ENCODE assay signal across 6 fruit fly cellular contexts in the genomic region with DNA sequence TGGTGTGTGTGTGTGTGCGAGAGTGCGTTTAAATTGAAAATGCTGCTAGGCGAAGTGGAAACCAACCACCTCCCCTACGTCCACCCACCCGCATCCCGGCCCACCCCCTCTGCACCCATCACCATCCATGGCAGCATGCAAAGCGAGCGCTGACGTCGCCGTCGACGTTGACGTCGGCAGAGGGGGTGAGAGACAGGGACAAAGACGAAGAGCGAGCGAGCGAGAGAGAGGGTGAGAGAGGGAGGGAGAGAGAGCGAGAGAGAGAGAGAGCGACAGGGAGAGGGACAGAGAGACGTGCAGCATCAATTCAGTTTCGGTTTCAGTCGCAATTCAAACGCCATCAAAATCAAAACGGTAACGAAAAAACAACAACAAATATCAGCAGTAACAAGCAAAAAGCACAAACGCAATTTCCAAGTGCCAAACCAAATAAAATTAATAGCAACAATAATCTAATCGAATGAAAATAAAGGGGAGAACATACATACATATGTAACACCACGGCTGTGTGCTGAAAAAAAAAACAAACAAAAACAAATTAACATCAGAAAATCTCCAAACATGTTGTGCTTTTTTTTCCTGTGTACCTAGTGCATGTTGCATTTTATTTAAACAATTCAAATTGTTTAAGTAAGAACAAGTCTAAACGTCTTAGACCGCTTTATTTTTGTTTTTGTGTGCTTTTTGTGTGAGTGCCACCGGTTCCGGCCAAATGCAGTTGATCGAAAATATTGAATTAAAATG.
TF ChIP-seq lines count a peak whose summit lies in the region.

No protein-coding gene starts in this region.

- no peak for TF ChIP-seq CTCF in whole organism, embryonic (GFP tag; optimal IDR thresholded peaks at IDR 0.05; lab: Kevin White, UChicago)

TF ChIP-seq in whole organism, 6 proteins besides CTCF, POLR2A, EP300 and RAD21:
- TF ChIP-seq usp (GFP tag; optimal IDR thresholded peaks at IDR 0.05; lab: Kevin White, UChicago) = no peak
- peak; percentile 95 for TF ChIP-seq Dll (optimal IDR thresholded peaks at IDR 0.05; lab: Kevin White, UChicago)
- peak; percentile 17 for TF ChIP-seq CG8478 (optimal IDR thresholded peaks at IDR 0.05; lab: Kevin White, UChicago)

TF ChIP-seq in whole organism, adult, 20 proteins besides CTCF, POLR2A, EP300 and RAD21:
- TF ChIP-seq cnc (optimal IDR thresholded peaks at IDR 0.05; lab: Kevin White, UChicago) (no peak), cic (GFP tag; optimal IDR thresholded peaks at IDR 0.05; lab: Kevin White, UChicago) (peak; percentile 40), Mnt (GFP tag; optimal IDR thresholded peaks at IDR 0.05; lab: Kevin White, UChicago) (peak; percentile 23), kay (GFP tag; lab: Kevin White, UChicago; ENCODE audit: borderline replicate concordance) (peak; percentile 75), pad (GFP tag; optimal IDR thresholded peaks at IDR 0.05; lab: Kevin White, UChicago) (peak; percentile 28), tj (GFP tag; optimal IDR thresholded peaks at IDR 0.05; lab: Kevin White, UChicago) (no peak), CG11617 (GFP tag; optimal IDR thresholded peaks at IDR 0.05; lab: Kevin White, UChicago) (no peak), CG33017 (tag; optimal IDR thresholded peaks at IDR 0.05; lab: Kevin White, UChicago) (no peak)

TF ChIP-seq in whole organism, embryonic, 481 proteins besides CTCF, POLR2A, EP300 and RAD21 (continues in another document):
- TF ChIP-seq luna (GFP tag; optimal IDR thresholded peaks at IDR 0.05; lab: Kevin White, UChicago) (no peak), Dbx (GFP tag; IDR thresholded peaks at IDR 0.05; lab: Robert Waterston, UW) (peak; percentile 47; the same call in 2 of the 3 replicates), CG1832 (GFP tag; optimal IDR thresholded peaks at IDR 0.05; lab: Kevin White, UChicago) (peak; percentile 94), Fer3 (tag; optimal IDR thresholded peaks at IDR 0.05; lab: Kevin White, UChicago) (no peak), CG9215 (GFP tag; IDR thresholded peaks at IDR 0.05; lab: Robert Waterston, UW) (no peak), ind (GFP tag; optimal IDR thresholded peaks at IDR 0.05; lab: Kevin White, UChicago) (no peak), sna (GFP tag; IDR thresholded peaks at IDR 0.05; lab: Robert Waterston, UW; ENCODE audit: partially characterized antibody) (peak; percentile 42; the same call in 1 of the 2 replicates), CG11247 (GFP tag; IDR thresholded peaks at IDR 0.05; lab: Robert Waterston, UW) (no peak), Med (GFP tag; lab: Kevin White, UChicago) (peak; percentile 72), nerfin-1 (tag; optimal IDR thresholded peaks at IDR 0.05; lab: Kevin White, UChicago) (peak; percentile 1), CG8478 (optimal IDR thresholded peaks at IDR 0.05; lab: Kevin White, UChicago) (peak; percentile 30), bbx (GFP tag; IDR thresholded peaks at IDR 0.05; lab: Robert Waterston, UW; ENCODE audit: partially characterized antibody) (peak; percentile 36), eve (GFP tag; optimal IDR thresholded peaks at IDR 0.05; lab: Kevin White, UChicago) (peak in 1 of 2 experiments; percentile 54), Scr (GFP tag; IDR thresholded peaks at IDR 0.05; lab: Robert Waterston, UW; ENCODE audit: partially characterized antibody) (peak; percentile 35; the same call in 1 of the 2 replicates), hbn (GFP tag; IDR thresholded peaks at IDR 0.05; lab: Robert Waterston, UW; ENCODE audit: partially characterized antibody) (0 out of 2 replicates have a peak, but pooled peaks have one; percentile 20), nom (GFP tag; optimal IDR thresholded peaks at IDR 0.05; lab: Kevin White, UChicago) (no peak)

TF ChIP-seq in whole organism, prepupa, 60 proteins besides CTCF, POLR2A, EP300 and RAD21:
- no peak for TF ChIP-seq Hr39 (GFP tag; optimal IDR thresholded peaks at IDR 0.05; lab: Kevin White, UChicago)
- TF ChIP-seq Met (GFP tag; optimal IDR thresholded peaks at IDR 0.05; lab: Kevin White, UChicago) = no peak
- peak; percentile 33; the same call in 1 of the 3 replicates for TF ChIP-seq eg (GFP tag; IDR thresholded peaks at IDR 0.05; lab: Robert Waterston, UW)
- TF ChIP-seq Eip78C (GFP tag; lab: Kevin White, UChicago) = peak; percentile 62
- no peak for TF ChIP-seq CG3919 (GFP tag; optimal IDR thresholded peaks at IDR 0.05; lab: Kevin White, UChicago)
- TF ChIP-seq CG8632 (GFP tag; optimal IDR thresholded peaks at IDR 0.05; lab: Kevin White, UChicago) = no peak
- TF ChIP-seq Hr38 (GFP tag; optimal IDR thresholded peaks at IDR 0.05; lab: Kevin White, UChicago) = no peak
- TF ChIP-seq fd59A (GFP tag; optimal IDR thresholded peaks at IDR 0.05; lab: Kevin White, UChicago) = no peak
- no peak for TF ChIP-seq ss (GFP tag; optimal IDR thresholded peaks at IDR 0.05; lab: Kevin White, UChicago)
- TF ChIP-seq vri (GFP tag; optimal IDR thresholded peaks at IDR 0.05; lab: Kevin White, UChicago) = peak; percentile 0
- peak; percentile 36 for TF ChIP-seq Blimp-1 (GFP tag; optimal IDR thresholded peaks at IDR 0.05; lab: Kevin White, UChicago)
- peak; percentile 13 for TF ChIP-seq fkh (GFP tag; optimal IDR thresholded peaks at IDR 0.05; lab: Kevin White, UChicago)
- TF ChIP-seq CG6163 (GFP tag; IDR thresholded peaks at IDR 0.05; lab: Robert Waterston, UW) = 0 out of 3 replicates have a peak, but pooled peaks have one; percentile 26

TF ChIP-seq in whole organism, pupa, 21 proteins besides CTCF, POLR2A, EP300 and RAD21:
- TF ChIP-seq CG34367 (tag; optimal IDR thresholded peaks at IDR 0.05; lab: Kevin White, UChicago) (no peak), CG13204 (GFP tag; optimal IDR thresholded peaks at IDR 0.05; lab: Kevin White, UChicago) (no peak), Pif1B (GFP tag; optimal IDR thresholded peaks at IDR 0.05; lab: Kevin White, UChicago) (no peak), CG8301 (tag; optimal IDR thresholded peaks at IDR 0.05; lab: Kevin White, UChicago) (no peak), CG10348 (GFP tag; IDR thresholded peaks at IDR 0.05; lab: Robert Waterston, UW) (no peak), CG4496 (GFP tag; IDR thresholded peaks at IDR 0.05; lab: Robert Waterston, UW) (no peak; the same call in 1 of the 3 replicates), CG14655 (GFP tag; optimal IDR thresholded peaks at IDR 0.05; lab: Kevin White, UChicago) (no peak), gl (tag; optimal IDR thresholded peaks at IDR 0.05; lab: Kevin White, UChicago) (no peak), CG8159 (tag; optimal IDR thresholded peaks at IDR 0.05; lab: Kevin White, UChicago) (no peak), CG32121 (GFP tag; IDR thresholded peaks at IDR 0.05; lab: Robert Waterston, UW) (no peak; the same call in 1 of the 2 replicates), rn (GFP tag; IDR thresholded peaks at IDR 0.05; lab: Robert Waterston, UW) (no peak), Ets98B (GFP tag; IDR thresholded peaks at IDR 0.05; lab: Robert Waterston, UW) (peak; percentile 30; the same call in 1 of the 2 replicates), CG12605 (GFP tag; IDR thresholded peaks at IDR 0.05; lab: Robert Waterston, UW) (peak; percentile 49), CG17806 (tag; optimal IDR thresholded peaks at IDR 0.05; lab: Kevin White, UChicago) (no peak), EcR (GFP tag; optimal IDR thresholded peaks at IDR 0.05; lab: Kevin White, UChicago) (peak; percentile 56), CG15710 (tag; optimal IDR thresholded peaks at IDR 0.05; lab: Kevin White, UChicago) (no peak), fd96Ca (GFP tag; IDR thresholded peaks at IDR 0.05; lab: Robert Waterston, UW) (peak; percentile 18; the same call in 1 of the 3 replicates), D1 (tag; optimal IDR thresholded peaks at IDR 0.05; lab: Kevin White, UChicago) (no peak), CG9948 (tag; optimal IDR thresholded peaks at IDR 0.05; lab: Kevin White, UChicago) (no peak), Snoo (tag; optimal IDR thresholded peaks at IDR 0.05; lab: Kevin White, UChicago) (no peak), Pif1A (GFP tag; optimal IDR thresholded peaks at IDR 0.05; lab: Kevin White, UChicago) (no peak)

TF ChIP-seq in whole organism, wandering third instar larva, 38 proteins besides CTCF, POLR2A, EP300 and RAD21 (continues in another document):
- TF ChIP-seq tai (GFP tag; optimal IDR thresholded peaks at IDR 0.05; lab: Kevin White, UChicago) (no peak), woc (GFP tag; optimal IDR thresholded peaks at IDR 0.05; lab: Kevin White, UChicago) (no peak), pan (optimal IDR thresholded peaks at IDR 0.05; lab: Kevin White, UChicago) (no peak), Jra (GFP tag; optimal IDR thresholded peaks at IDR 0.05; lab: Kevin White, UChicago) (no peak), Mio (GFP tag; optimal IDR thresholded peaks at IDR 0.05; lab: Kevin White, UChicago) (no peak), Hnf4 (GFP tag; optimal IDR thresholded peaks at IDR 0.05; lab: Kevin White, UChicago) (no peak), brk (GFP tag; optimal IDR thresholded peaks at IDR 0.05; lab: Kevin White, UChicago) (no peak), jim (GFP tag; optimal IDR thresholded peaks at IDR 0.05; lab: Kevin White, UChicago) (no peak), Hr83 (GFP tag; optimal IDR thresholded peaks at IDR 0.05; lab: Kevin White, UChicago; ENCODE audit: poor library complexity, severe bottlenecking) (peak; percentile 31), Abd-B (GFP tag; optimal IDR thresholded peaks at IDR 0.05; lab: Kevin White, UChicago) (no peak), h (GFP tag; optimal IDR thresholded peaks at IDR 0.05; lab: Kevin White, UChicago) (peak; percentile 13), Dif (GFP tag; optimal IDR thresholded peaks at IDR 0.05; lab: Kevin White, UChicago; ENCODE audit: partially characterized antibody) (peak; percentile 95), Myc (optimal IDR thresholded peaks at IDR 0.05; lab: Kevin White, UChicago) (no peak), usp (GFP tag; optimal IDR thresholded peaks at IDR 0.05; lab: Kevin White, UChicago) (no peak), ey (GFP tag; optimal IDR thresholded peaks at IDR 0.05; lab: Kevin White, UChicago) (no peak), fru (GFP tag; optimal IDR thresholded peaks at IDR 0.05; lab: Kevin White, UChicago) (no peak), foxo (GFP tag; optimal IDR thresholded peaks at IDR 0.05; lab: Kevin White, UChicago) (no peak), sv (GFP tag; optimal IDR thresholded peaks at IDR 0.05; lab: Kevin White, UChicago) (no peak), N (GFP tag; optimal IDR thresholded peaks at IDR 0.05; lab: Kevin White, UChicago) (no peak), GATAd (GFP tag; optimal IDR thresholded peaks at IDR 0.05; lab: Kevin White, UChicago) (no peak), sage (GFP tag; optimal IDR thresholded peaks at IDR 0.05; lab: Kevin White, UChicago) (no peak), dl (GFP tag; optimal IDR thresholded peaks at IDR 0.05; lab: Kevin White, UChicago; ENCODE audit: insufficient read depth in 1 of 2, partially characterized antibody in 2 of 2) (peak; percentile 31 to 92), Rel (GFP tag; optimal IDR thresholded peaks at IDR 0.05; lab: Kevin White, UChicago) (no peak), Rel (tag; optimal IDR thresholded peaks at IDR 0.05; lab: Kevin White, UChicago) (peak; percentile 31), dsf (GFP tag; optimal IDR thresholded peaks at IDR 0.05; lab: Kevin White, UChicago; ENCODE audit: borderline replicate concordance) (no peak), OdsH (GFP tag; optimal IDR thresholded peaks at IDR 0.05; lab: Kevin White, UChicago) (no peak), CG32264 (GFP tag; optimal IDR thresholded peaks at IDR 0.05; lab: Kevin White, UChicago) (no peak)
